Worm (Caenorhabditis elegans): Measurements from ENCODE around the gene his-4.
"Not testable (repeated sequence)": the region's sequence is repeated elsewhere in the genome, so short reads cannot be mapped to it uniquely, and the experiment has no call there.

The his-4 gene

DNA sequence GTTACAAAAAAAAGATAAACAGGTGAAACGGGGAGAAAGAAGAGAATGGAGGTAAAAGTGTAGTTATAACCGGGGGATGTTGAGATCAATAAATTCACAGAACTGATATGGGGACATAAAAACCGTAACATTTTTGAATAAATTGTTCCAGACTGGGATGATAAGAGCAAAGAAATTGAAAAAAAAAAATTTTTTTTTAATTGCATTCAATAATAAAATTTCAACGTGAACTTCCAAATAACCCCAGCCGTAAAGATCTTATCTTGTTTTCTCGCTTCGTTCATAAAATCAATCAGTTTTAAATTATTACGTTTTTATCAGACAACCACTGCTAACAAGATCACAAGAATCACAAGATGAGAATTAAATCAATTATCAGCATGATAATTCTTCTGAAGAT, 48.5 kb downstream of the his-4 start, which contains the start of gene C06C6.7:
Gene C06C6.7 (plus strand): TSS at position 301 of the 400 bp plus-strand sequence.
- TF ChIP-seq elt-1, nhr-21, crh-2 (tag; optimal IDR thresholded peaks at IDR 0.05): not testable (repeated sequence)

Measured in whole organism, L2 larva.